Fruit fly (Drosophila melanogaster) whole organism, adult: ENCODE data around the gene DCTN6-p27.
A peak's percentile ranks its signal among the peaks of the same experiment; 100 is the strongest.

Experiments used
- CG11617 ChIP-seq: fragments of 200-800 bp; sonication (Bioruptor generic); optimal IDR thresholded peaks from 2 replicates; lab custom pipeline; 2017; ENCODE audit warnings: mild to moderate bottlenecking, missing biosample characterization, missing genetic modification reagents, missing genetic modification characterization
- CG12768 ChIP-seq: fragments of 200-800 bp; sonication (Bioruptor generic); optimal IDR thresholded peaks from 2 replicates; lab custom pipeline; 2017; ENCODE audit warnings: missing biosample characterization, missing genetic modification characterization, mild to moderate bottlenecking, moderate library complexity, missing genetic modification reagents
- CG14711 ChIP-seq: fragments of 200-800 bp; sonication (Bioruptor generic); optimal IDR thresholded peaks from 2 replicates; lab custom pipeline; 2018; ENCODE audit warnings: missing biosample characterization, mild to moderate bottlenecking, missing genetic modification characterization, moderate library complexity
- CG1620 ChIP-seq: fragments of 200-800 bp; sonication (Bioruptor generic); optimal IDR thresholded peaks from 2 replicates; lab custom pipeline; 2016; ENCODE audit warnings: missing biosample characterization, missing genetic modification characterization
- CG33017 ChIP-seq: fragments of 200-800 bp; sonication (Bioruptor generic); optimal IDR thresholded peaks from 2 replicates; lab custom pipeline; 2018; ENCODE audit warnings: missing biosample characterization, mild to moderate bottlenecking, missing genetic modification characterization, moderate library complexity
- CG5204 ChIP-seq: fragments of 200-800 bp; sonication (Bioruptor generic); optimal IDR thresholded peaks from 2 replicates; lab custom pipeline; 2016; ENCODE audit warnings: missing biosample characterization, missing genetic modification characterization
- CG7045 ChIP-seq: fragments of 200-800 bp; sonication (Bioruptor generic); optimal IDR thresholded peaks from 2 replicates; lab custom pipeline; 2017; ENCODE audit warnings: missing biosample characterization, mild to moderate bottlenecking, missing genetic modification characterization
- CG7101 ChIP-seq: fragments of 200-800 bp; sonication (Bioruptor generic); optimal IDR thresholded peaks from 2 replicates; lab custom pipeline; 2018; ENCODE audit warnings: missing biosample characterization, mild to moderate bottlenecking, missing genetic modification characterization, moderate library complexity
- Clk ChIP-seq: fragments of 200-800 bp; sonication (Bioruptor generic); optimal IDR thresholded peaks from 2 replicates; lab custom pipeline; 2017; ENCODE audit warnings: missing biosample characterization, missing genetic modification characterization
- Crg-1 ChIP-seq: fragments of 200-800 bp; sonication (Bioruptor generic); optimal IDR thresholded peaks from 2 replicates; lab custom pipeline; 2016; ENCODE audit warnings: missing biosample characterization, missing genetic modification characterization
- Hr96 ChIP-seq: fragments of 200-800 bp; sonication (Bioruptor generic); optimal IDR thresholded peaks from 2 replicates; lab custom pipeline; 2016; ENCODE audit warnings: missing biosample characterization, missing genetic modification characterization
- Mnt ChIP-seq: fragments of 200-800 bp; sonication (Bioruptor generic); optimal IDR thresholded peaks from 2 replicates; lab custom pipeline; 2016; ENCODE audit warnings: missing biosample characterization, mild to moderate bottlenecking, missing genetic modification characterization
- bab1 ChIP-seq: fragments of 200-800 bp; sonication (Bioruptor generic); optimal IDR thresholded peaks from 3 replicates; lab custom pipeline; 2019; ENCODE audit warnings: missing biosample characterization, mild to moderate bottlenecking, missing genetic modification characterization, moderate library complexity
- cic ChIP-seq: fragments of 200-800 bp; sonication (Bioruptor generic); optimal IDR thresholded peaks from 2 replicates; lab custom pipeline; 2017; ENCODE audit warnings: missing biosample characterization, mild to moderate bottlenecking, missing genetic modification characterization, moderate library complexity
- cnc ChIP-seq, 2 experiments: fragments of >200 bp; optimal IDR thresholded peaks; 2 replicates each; lab custom pipeline; 2017
- kay ChIP-seq: fragments of 200-800 bp; sonication (Bioruptor generic); peaks from one replicate; lab custom pipeline; 2016; ENCODE audit warnings: missing biosample characterization, missing genetic modification characterization, borderline replicate concordance
- ovo ChIP-seq: fragments of 200-800 bp; sonication (Bioruptor generic); optimal IDR thresholded peaks from 2 replicates; lab custom pipeline; 2016; ENCODE audit warnings: missing biosample characterization, missing genetic modification characterization
- pad ChIP-seq: fragments of 200-800 bp; sonication (Bioruptor generic); optimal IDR thresholded peaks from 3 replicates; lab custom pipeline; 2017; ENCODE audit warnings: missing biosample characterization, missing genetic modification characterization, mild to moderate bottlenecking, moderate library complexity, missing genetic modification reagents
- tj ChIP-seq: fragments of 200-800 bp; sonication (Bioruptor generic); optimal IDR thresholded peaks from 3 replicates; lab custom pipeline; 2017; ENCODE audit warnings: missing biosample characterization, mild to moderate bottlenecking, missing genetic modification characterization, moderate library complexity
- toe ChIP-seq: fragments of 200-800 bp; sonication (Bioruptor generic); optimal IDR thresholded peaks from 2 replicates; lab custom pipeline; 2016; ENCODE audit warnings: missing biosample characterization, missing genetic modification characterization

Gene DCTN6-p27

DNA sequence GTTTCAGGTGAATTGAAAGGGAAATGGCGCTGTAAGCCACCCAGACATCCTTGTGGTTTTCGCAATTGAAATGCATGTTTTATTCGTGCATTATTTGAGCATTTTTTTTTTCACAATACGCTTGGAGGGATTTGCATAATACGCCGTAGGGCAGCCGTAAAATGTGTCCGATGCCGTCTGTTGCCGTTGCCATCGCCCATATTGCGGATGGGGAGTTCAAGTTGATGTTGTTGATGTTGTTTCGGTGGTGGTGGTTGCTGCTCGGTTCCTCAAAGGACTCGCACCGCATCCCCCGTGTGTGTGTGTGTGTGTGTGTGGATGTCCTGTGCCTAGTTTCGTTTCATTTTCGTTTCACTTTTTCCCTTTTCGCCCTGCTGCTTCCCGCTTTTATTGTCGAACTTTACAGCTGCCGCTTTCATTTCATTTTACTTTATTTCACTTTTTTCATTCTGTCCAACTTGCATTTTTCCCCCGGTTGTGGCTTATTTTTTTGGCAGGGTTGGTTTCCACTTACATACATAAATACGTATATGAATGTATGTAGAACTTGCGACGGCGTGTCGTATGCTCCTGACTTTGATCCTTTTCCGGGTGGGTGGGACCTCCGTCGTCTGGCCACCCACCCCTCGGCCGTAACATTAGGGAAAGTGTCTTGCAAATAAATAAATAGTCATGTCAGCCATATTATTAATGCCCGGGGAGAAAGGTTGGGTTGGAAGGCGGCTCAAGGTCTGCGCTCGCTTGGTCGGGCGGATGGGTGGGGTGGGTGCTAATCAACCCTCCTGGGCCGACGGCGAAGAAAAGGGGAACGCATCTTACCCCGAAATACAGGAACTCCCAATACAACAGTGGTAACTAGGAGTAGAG is 5.6 kb downstream of the DCTN6-p27 start:
- no peak for TF ChIP-seq cic (GFP tag; lab: Kevin White, UChicago)
- no peak for TF ChIP-seq CG14711 (tag; lab: Kevin White, UChicago)
- peak; percentile 65 for TF ChIP-seq tj (GFP tag; lab: Kevin White, UChicago)

DNA sequence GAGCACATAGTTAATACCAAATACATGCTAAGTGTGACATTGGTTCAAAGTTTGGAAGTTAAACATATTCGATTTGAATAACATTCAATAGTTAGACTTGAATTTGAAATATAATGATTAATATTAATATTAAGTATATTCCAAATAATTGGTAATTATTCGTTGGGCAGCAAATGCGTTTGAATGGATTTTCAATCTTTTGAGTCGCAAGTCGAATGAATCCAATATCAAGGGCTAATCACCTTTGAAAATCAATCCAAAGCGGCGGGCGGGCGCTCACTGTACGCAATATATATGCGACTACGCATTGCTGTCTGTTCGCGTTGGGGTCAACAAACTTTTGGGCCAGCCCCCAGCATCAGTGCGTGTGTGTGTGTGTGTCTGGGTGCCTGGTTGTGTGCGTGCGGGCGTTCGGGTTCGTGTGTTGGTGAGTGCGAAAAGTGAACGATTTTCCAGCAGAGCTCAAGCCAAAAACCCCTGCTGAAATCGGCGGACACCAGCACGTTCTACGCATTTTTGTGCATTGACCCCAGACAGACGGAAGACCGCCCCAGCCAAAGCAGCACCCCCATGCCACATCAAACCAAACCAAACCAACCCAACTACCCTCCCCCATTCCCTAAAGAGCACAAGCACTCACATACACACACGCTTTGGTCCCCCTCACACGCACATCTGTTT is 6.4 kb downstream of the DCTN6-p27 start:
- no peak for TF ChIP-seq Mnt (GFP tag; lab: Kevin White, UChicago)
- no peak for TF ChIP-seq tj (GFP tag; lab: Kevin White, UChicago)
- TF ChIP-seq Crg-1 (GFP tag; lab: Kevin White, UChicago): no peak
- no peak for TF ChIP-seq Hr96 (GFP tag; lab: Kevin White, UChicago)
- TF ChIP-seq CG12768 (GFP tag; lab: Kevin White, UChicago): no peak
- no peak for TF ChIP-seq CG14711 (tag; lab: Kevin White, UChicago)
- TF ChIP-seq bab1 (GFP tag; lab: Kevin White, UChicago): no peak
- no peak for TF ChIP-seq CG5204 (GFP tag; lab: Kevin White, UChicago)

DNA sequence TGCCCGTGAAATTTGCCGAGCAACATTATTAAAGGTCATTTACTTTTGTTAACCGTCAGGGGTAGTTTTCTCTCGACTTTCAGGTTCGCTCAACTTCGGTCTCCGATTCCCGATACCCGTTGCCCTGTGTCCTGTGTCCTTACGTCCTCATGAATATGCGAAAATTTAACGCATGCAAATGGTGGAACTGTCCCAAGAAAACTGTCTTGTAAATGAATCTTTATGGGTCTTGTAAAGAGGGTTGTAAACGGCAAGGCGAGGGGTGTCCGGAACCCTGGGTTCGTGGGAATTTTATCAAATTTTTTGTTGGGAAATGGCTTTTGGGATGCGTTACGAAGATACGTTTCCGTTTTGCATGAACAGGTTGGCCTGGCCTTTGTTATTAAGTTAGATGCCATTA is 7.6 kb downstream of the DCTN6-p27 start:
- TF ChIP-seq CG5204 (GFP tag; lab: Kevin White, UChicago) (no peak), cnc (optimal IDR thresholded peaks at IDR 0.05; lab: Kevin White, UChicago) (no peak), CG33017 (tag; lab: Kevin White, UChicago) (no peak), Clk (no peak)

DNA sequence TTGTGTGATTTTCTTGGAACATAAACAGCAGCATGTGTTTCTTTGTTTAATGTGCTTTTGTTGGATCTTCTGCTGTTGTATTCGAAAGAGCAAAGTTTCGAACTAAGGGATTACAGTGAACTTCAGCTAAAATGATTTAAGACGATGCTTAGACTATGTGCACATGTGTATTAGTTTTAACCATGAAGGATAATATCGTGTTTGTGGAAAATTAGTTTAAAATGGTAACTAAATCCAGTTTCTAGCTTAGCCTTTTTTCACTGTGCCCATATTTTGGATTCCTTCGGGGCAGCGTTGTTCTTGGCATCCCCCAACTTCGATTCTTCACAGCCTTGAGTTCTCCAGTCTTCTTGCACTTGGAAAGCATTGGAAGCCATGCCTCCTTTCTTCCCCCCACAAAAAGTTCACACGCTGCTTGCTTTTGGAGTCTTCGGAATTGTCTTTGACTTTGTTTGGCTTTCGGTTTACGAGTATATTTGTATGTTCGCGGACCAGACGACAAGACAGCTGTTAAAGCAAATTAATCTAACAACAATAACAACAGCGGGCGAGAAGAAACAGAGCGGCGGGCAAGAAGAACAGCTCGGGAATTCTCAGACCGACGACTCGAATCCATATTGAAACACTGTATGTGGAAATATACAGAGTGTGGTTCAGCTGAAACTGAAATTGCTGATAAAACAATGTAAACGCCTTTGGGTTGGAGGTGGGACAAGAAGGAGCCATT is 8.3 kb downstream of the DCTN6-p27 start:
- peak; percentile 76 for TF ChIP-seq tj (GFP tag; lab: Kevin White, UChicago)
- TF ChIP-seq CG7101 (tag; lab: Kevin White, UChicago): no peak

DNA sequence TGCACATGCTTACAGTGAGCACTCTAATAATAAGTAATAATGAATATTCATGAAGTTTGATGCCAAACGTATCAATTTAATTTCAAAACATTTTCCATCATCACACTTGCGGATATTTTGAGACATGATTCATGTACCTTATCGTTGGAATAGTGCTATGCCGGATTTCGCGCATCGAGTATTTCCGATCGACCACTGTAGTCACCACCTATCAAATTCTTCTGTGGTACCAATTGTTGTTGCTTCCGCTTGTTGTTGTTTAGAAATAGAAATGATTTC is 8.8 kb downstream of the DCTN6-p27 start:
- TF ChIP-seq CG14711 (tag; lab: Kevin White, UChicago): peak; percentile 34
- TF ChIP-seq CG33017 (tag; lab: Kevin White, UChicago): no peak
- TF ChIP-seq CG7101 (tag; lab: Kevin White, UChicago): peak; percentile 16
- TF ChIP-seq pad (GFP tag; lab: Kevin White, UChicago): peak; percentile 17
- peak; percentile 54 for TF ChIP-seq bab1 (GFP tag; lab: Kevin White, UChicago)
- no peak for TF ChIP-seq CG11617 (GFP tag; lab: Kevin White, UChicago)
- peak; percentile 33 for TF ChIP-seq Hr96 (GFP tag; lab: Kevin White, UChicago)

DNA sequence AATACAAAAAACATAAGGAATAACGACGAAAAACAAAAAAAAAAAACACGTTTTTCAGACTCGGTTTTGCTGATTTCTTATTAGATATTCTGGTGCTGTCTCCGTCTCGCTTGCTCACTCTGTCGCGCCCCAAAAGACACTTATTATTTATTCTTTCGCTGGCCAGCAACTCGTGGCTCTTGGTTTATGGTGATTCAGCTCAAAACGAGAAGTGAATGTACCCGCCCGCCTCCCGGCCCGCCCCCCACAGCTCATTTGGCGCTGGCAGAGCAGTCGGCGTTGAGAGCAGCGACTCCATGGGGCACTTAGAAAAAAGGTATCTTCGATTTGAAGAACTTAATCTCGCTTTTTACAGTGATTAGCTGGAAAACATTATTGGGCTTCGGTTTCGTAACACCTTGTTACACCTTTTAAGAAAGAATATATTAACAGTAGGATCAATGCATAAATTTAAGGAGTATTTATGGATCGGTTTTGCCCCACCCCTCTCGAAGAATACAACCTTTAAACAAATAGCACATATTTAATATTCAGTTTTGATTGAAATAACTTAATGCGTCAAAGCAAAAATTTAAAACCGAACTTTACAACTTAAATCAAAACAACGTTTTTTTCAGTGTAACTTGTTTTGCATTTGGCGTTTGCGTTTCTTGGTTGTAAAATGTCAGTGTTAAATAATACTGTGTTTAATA is 9.5 kb downstream of the DCTN6-p27 start:
- TF ChIP-seq Mnt (GFP tag; lab: Kevin White, UChicago): no peak
- TF ChIP-seq Clk: no peak
- peak; percentile 56 for TF ChIP-seq CG7101 (tag; lab: Kevin White, UChicago)
- peak; percentile 95 for TF ChIP-seq tj (GFP tag; lab: Kevin White, UChicago)
- peak; percentile 65 for TF ChIP-seq kay (GFP tag; lab: Kevin White, UChicago)
- TF ChIP-seq CG11617 (GFP tag; lab: Kevin White, UChicago): peak; percentile 59
- no peak for TF ChIP-seq cic (GFP tag; lab: Kevin White, UChicago)
- TF ChIP-seq ovo (GFP tag; lab: Kevin White, UChicago): no peak
- TF ChIP-seq CG5204 (GFP tag; lab: Kevin White, UChicago): no peak
- peak; percentile 36 for TF ChIP-seq CG7045 (GFP tag; lab: Kevin White, UChicago)
- TF ChIP-seq cnc (optimal IDR thresholded peaks at IDR 0.05; lab: Kevin White, UChicago): no peak
- TF ChIP-seq CG14711 (tag; lab: Kevin White, UChicago): peak; percentile 45
- TF ChIP-seq CG1620 (GFP tag; lab: Kevin White, UChicago): no peak
- TF ChIP-seq CG12768 (GFP tag; lab: Kevin White, UChicago): no peak
- peak; percentile 41 for TF ChIP-seq pad (GFP tag; lab: Kevin White, UChicago)
- TF ChIP-seq Hr96 (GFP tag; lab: Kevin White, UChicago): peak; percentile 64
- TF ChIP-seq CG33017 (tag; lab: Kevin White, UChicago): no peak
- no peak for TF ChIP-seq toe (GFP tag; lab: Kevin White, UChicago)
- TF ChIP-seq bab1 (GFP tag; lab: Kevin White, UChicago): peak; percentile 84
- no peak for TF ChIP-seq Crg-1 (GFP tag; lab: Kevin White, UChicago)
